Fruit fly (Drosophila melanogaster) whole organism, embryonic: ENCODE results near the gene CG42727.

Experiments
- Aef1 ChIP-seq: fragments of 200-800 bp; sonication (Bioruptor generic); IDR thresholded peaks from 3 replicates; pipeline ENCODE4 v1.3.6; 2022; ENCODE audit warnings: missing biosample characterization, missing genetic modification characterization
- B-H1 ChIP-seq: fragments of 200-800 bp; sonication (Bioruptor generic); IDR thresholded peaks from 3 replicates; pipeline ENCODE4 v1.3.6; 2022; ENCODE audit warnings: missing biosample characterization, missing genetic modification characterization
- Bdp1 ChIP-seq: fragments of 200-800 bp; sonication (Bioruptor generic); optimal IDR thresholded peaks from 3 replicates; lab custom pipeline; 2016; ENCODE audit warnings: missing biosample characterization, missing genetic modification characterization
- CG10274 ChIP-seq: fragments of 200-800 bp; sonication (Bioruptor generic); optimal IDR thresholded peaks from 3 replicates; lab custom pipeline; 2017; ENCODE audit warnings: missing biosample characterization, mild to moderate bottlenecking, missing genetic modification characterization
- CG10321 ChIP-seq: fragments of 200-800 bp; sonication (Bioruptor generic); IDR thresholded peaks from 2 replicates; pipeline ENCODE4 v1.3.6; 2022; ENCODE audit warnings: missing biosample characterization, missing genetic modification characterization
- CG10462 ChIP-seq: fragments of 200-800 bp; sonication (Bioruptor generic); optimal IDR thresholded peaks from 2 replicates; lab custom pipeline; 2016; ENCODE audit warnings: missing biosample characterization, missing genetic modification characterization
- CG11085 ChIP-seq: fragments of 200-800 bp; sonication (Bioruptor generic); IDR thresholded peaks from 2 replicates; pipeline ENCODE4 v1.3.6; 2022; ENCODE audit warnings: missing biosample characterization, missing genetic modification characterization
- CG11560 ChIP-seq: fragments of 200-800 bp; sonication (Bioruptor generic); IDR thresholded peaks from 3 replicates; pipeline ENCODE4 v1.3.6; 2022; ENCODE audit warnings: missing biosample characterization, missing genetic modification characterization
- CG12299 ChIP-seq: fragments of 200-800 bp; sonication (Bioruptor generic); optimal IDR thresholded peaks from 2 replicates; lab custom pipeline; 2018; ENCODE audit warnings: missing biosample characterization, mild to moderate bottlenecking, missing genetic modification characterization
- CG13296 ChIP-seq: fragments of 200-800 bp; sonication (Bioruptor generic); optimal IDR thresholded peaks from 3 replicates; lab custom pipeline; 2018; ENCODE audit warnings: missing biosample characterization, mild to moderate bottlenecking, missing genetic modification characterization
- CG14441 ChIP-seq: fragments of 200-800 bp; sonication (Bioruptor generic); IDR thresholded peaks from 2 replicates; pipeline ENCODE4 v1.3.6; 2022; ENCODE audit warnings: missing biosample characterization, missing genetic modification characterization
- CG16815 ChIP-seq: fragments of 200-800 bp; sonication (Bioruptor generic); optimal IDR thresholded peaks from 3 replicates; lab custom pipeline; 2017; ENCODE audit warnings: missing biosample characterization, mild to moderate bottlenecking, missing genetic modification characterization
- CG18262 ChIP-seq: fragments of 200-800 bp; optimal IDR thresholded peaks from 3 replicates; lab custom pipeline; 2019; ENCODE audit warnings: missing biosample characterization, mild to moderate bottlenecking, missing genetic modification characterization, moderate library complexity
- CG2120 ChIP-seq: fragments of 200-800 bp; sonication (Bioruptor generic); optimal IDR thresholded peaks from 3 replicates; lab custom pipeline; 2016; ENCODE audit warnings: missing biosample characterization, missing genetic modification characterization
- CG2202 ChIP-seq: fragments of 200-800 bp; sonication (Bioruptor generic); optimal IDR thresholded peaks from 2 replicates; lab custom pipeline; 2018; ENCODE audit warnings: missing biosample characterization, mild to moderate bottlenecking, missing genetic modification characterization
- CG30020 ChIP-seq: fragments of 200-800 bp; optimal IDR thresholded peaks from 2 replicates; lab custom pipeline; 2019; ENCODE audit warnings: missing biosample characterization, mild to moderate bottlenecking, missing genetic modification characterization, moderate library complexity
- CG30431 ChIP-seq: fragments of 200-800 bp; sonication (Bioruptor generic); optimal IDR thresholded peaks from 2 replicates; lab custom pipeline; 2017; ENCODE audit warnings: missing biosample characterization, missing genetic modification characterization
- CG31224 ChIP-seq: fragments of 200-800 bp; sonication (Bioruptor generic); IDR thresholded peaks from 2 replicates; pipeline ENCODE4 v1.3.6; 2022; ENCODE audit warnings: missing biosample characterization, missing genetic modification characterization
- CG33557 ChIP-seq: fragments of 200-800 bp; sonication (Bioruptor generic); optimal IDR thresholded peaks from 2 replicates; lab custom pipeline; 2019; ENCODE audit warnings: missing biosample characterization, mild to moderate bottlenecking, missing genetic modification characterization, moderate library complexity
- CG6175 ChIP-seq: fragments of 200-800 bp; sonication (Bioruptor generic); IDR thresholded peaks from 3 replicates; pipeline ENCODE4 v1.3.6; 2022; ENCODE audit warnings: missing biosample characterization, missing genetic modification characterization
- CG6254 ChIP-seq: fragments of 200-800 bp; sonication (Bioruptor generic); optimal IDR thresholded peaks from 3 replicates; lab custom pipeline; 2017; ENCODE audit warnings: mild to moderate bottlenecking, missing biosample characterization, missing genetic modification reagents, missing genetic modification characterization
- CG6683 ChIP-seq: fragments of 200-800 bp; sonication (Bioruptor generic); optimal IDR thresholded peaks from 2 replicates; lab custom pipeline; 2017; ENCODE audit warnings: missing biosample characterization, mild to moderate bottlenecking, missing genetic modification characterization, missing genetic modification reagents
- CG7786 ChIP-seq: fragments of 200-800 bp; sonication (Bioruptor generic); optimal IDR thresholded peaks from 2 replicates; lab custom pipeline; 2016; ENCODE audit warnings: missing biosample characterization, missing genetic modification characterization
- CG9609 ChIP-seq: fragments of 200-800 bp; sonication (Bioruptor generic); optimal IDR thresholded peaks from 3 replicates; lab custom pipeline; 2016; ENCODE audit warnings: missing biosample characterization, missing genetic modification characterization
- Camta ChIP-seq: fragments of 200-800 bp; sonication (Bioruptor generic); optimal IDR thresholded peaks from 2 replicates; lab custom pipeline; 2016; ENCODE audit warnings: missing biosample characterization, missing genetic modification characterization
- CrebB ChIP-seq: fragments of 200-800 bp; sonication (Bioruptor generic); optimal IDR thresholded peaks from 3 replicates; lab custom pipeline; 2018; ENCODE audit warnings: missing biosample characterization, mild to moderate bottlenecking, missing genetic modification characterization
- Doc2 ChIP-seq: fragments of 200-800 bp; sonication (Bioruptor generic); IDR thresholded peaks from 2 replicates; pipeline ENCODE4 v1.3.6; 2022; ENCODE audit warnings: missing biosample characterization, missing genetic modification characterization
- Ets65A ChIP-seq: fragments of 200-800 bp; sonication (Bioruptor generic); peaks from one replicate; lab custom pipeline; 2016; ENCODE audit warnings: missing biosample characterization, missing genetic modification characterization
- HLH4C ChIP-seq: fragments of 200-800 bp; sonication (Bioruptor generic); IDR thresholded peaks from 3 replicates; pipeline ENCODE4 v1.3.6; 2022; ENCODE audit warnings: missing biosample characterization, missing genetic modification characterization; ENCODE audit not compliant: partially characterized antibody
- Meics ChIP-seq: fragments of 200-800 bp; sonication (Bioruptor generic); optimal IDR thresholded peaks from 2 replicates; lab custom pipeline; 2017; ENCODE audit warnings: missing biosample characterization, mild to moderate bottlenecking, missing genetic modification characterization
- Mrtf ChIP-seq: fragments of 200-800 bp; sonication (Bioruptor generic); IDR thresholded peaks from 3 replicates; pipeline ENCODE4 v1.3.6; 2022; ENCODE audit warnings: missing biosample characterization, missing genetic modification characterization
- Tbp ChIP-seq: fragments of >200 bp; optimal IDR thresholded peaks from 2 replicates; lab custom pipeline; 2018; ENCODE audit warnings: missing biosample characterization, missing genetic modification characterization
- btn ChIP-seq: fragments of 200-800 bp; sonication (Bioruptor generic); optimal IDR thresholded peaks from 2 replicates; lab custom pipeline; 2016; ENCODE audit warnings: missing biosample characterization, missing genetic modification characterization
- cas ChIP-seq: fragments of 200-800 bp; sonication (Bioruptor generic); IDR thresholded peaks from 2 replicates; pipeline ENCODE4 v1.3.6; 2022; ENCODE audit warnings: missing biosample characterization, missing genetic modification characterization
- caup ChIP-seq: fragments of 200-800 bp; sonication (Bioruptor generic); optimal IDR thresholded peaks from 3 replicates; lab custom pipeline; 2017; ENCODE audit warnings: missing biosample characterization, mild to moderate bottlenecking, missing genetic modification characterization, moderate library complexity; ENCODE audit not compliant: severe bottlenecking
- da ChIP-seq: fragments of 200-800 bp; sonication (Bioruptor generic); optimal IDR thresholded peaks from 2 replicates; lab custom pipeline; 2016; ENCODE audit warnings: missing biosample characterization, missing genetic modification characterization
- fu2 ChIP-seq: fragments of 200-800 bp; sonication (Bioruptor generic); optimal IDR thresholded peaks from 2 replicates; lab custom pipeline; 2016; ENCODE audit warnings: missing biosample characterization, missing genetic modification characterization
- gce ChIP-seq: fragments of 200-800 bp; sonication (Bioruptor generic); IDR thresholded peaks from 3 replicates; pipeline ENCODE4 v1.3.6; 2022; ENCODE audit warnings: missing biosample characterization, missing genetic modification characterization
- jumu ChIP-seq: fragments of 200-800 bp; sonication (Bioruptor generic); optimal IDR thresholded peaks from 3 replicates; lab custom pipeline; 2016; ENCODE audit warnings: missing biosample characterization, missing genetic modification characterization
- ken ChIP-seq: fragments of 200-800 bp; sonication (Bioruptor generic); IDR thresholded peaks from 3 replicates; pipeline ENCODE4 v1.3.6; 2022; ENCODE audit warnings: missing biosample characterization, missing genetic modification characterization
- lbe ChIP-seq: fragments of 200-800 bp; sonication (Bioruptor generic); optimal IDR thresholded peaks from 2 replicates; lab custom pipeline; 2016; ENCODE audit warnings: missing biosample characterization, mild to moderate bottlenecking, missing genetic modification characterization
- lola ChIP-seq, 3 experiments: fragments of >200 bp in 2 of 3; fragments of 200-800 bp in 1 of 3; sonication (Bioruptor generic) in 1 of 3; optimal IDR thresholded peaks; 2 replicates each; lab custom pipeline; 2017 to 2019; ENCODE audit warnings: missing biosample characterization in 3 of 3, missing genetic modification characterization in 3 of 3, mild to moderate bottlenecking in 1 of 3, moderate library complexity in 1 of 3
- oc ChIP-seq: fragments of 200-800 bp; sonication (Bioruptor generic); optimal IDR thresholded peaks from 2 replicates; lab custom pipeline; 2018; ENCODE audit warnings: missing biosample characterization, mild to moderate bottlenecking, missing genetic modification characterization, moderate library complexity
- pfk ChIP-seq: fragments of 200-800 bp; sonication (Bioruptor generic); optimal IDR thresholded peaks from 2 replicates; lab custom pipeline; 2018; ENCODE audit warnings: missing biosample characterization, mild to moderate bottlenecking, missing genetic modification characterization, moderate library complexity
- pzg ChIP-seq: fragments of 200-800 bp; sonication (Bioruptor generic); optimal IDR thresholded peaks from 3 replicates; lab custom pipeline; 2018; ENCODE audit warnings: missing biosample characterization, mild to moderate bottlenecking, missing genetic modification characterization, moderate library complexity
- ranshi ChIP-seq: fragments of 200-800 bp; sonication (Bioruptor generic); IDR thresholded peaks from 2 replicates; pipeline ENCODE4 v1.3.6; 2022; ENCODE audit warnings: missing biosample characterization, missing genetic modification characterization
- repo ChIP-seq: fragments of 200-800 bp; sonication (Bioruptor generic); optimal IDR thresholded peaks from 2 replicates; lab custom pipeline; 2016; ENCODE audit warnings: missing biosample characterization, missing genetic modification characterization
- scrt ChIP-seq: fragments of 200-800 bp; sonication (Bioruptor generic); optimal IDR thresholded peaks from 2 replicates; lab custom pipeline; 2018; ENCODE audit warnings: missing biosample characterization, mild to moderate bottlenecking, missing genetic modification characterization, moderate library complexity
- sima ChIP-seq: fragments of 200-800 bp; sonication (Bioruptor generic); optimal IDR thresholded peaks from 2 replicates; lab custom pipeline; 2016; ENCODE audit warnings: missing biosample characterization, missing genetic modification characterization
- tin ChIP-seq: fragments of 200-800 bp; sonication (Bioruptor generic); optimal IDR thresholded peaks from 3 replicates; lab custom pipeline; 2016; ENCODE audit warnings: missing biosample characterization, missing genetic modification characterization
- trem ChIP-seq: fragments of 200-800 bp; optimal IDR thresholded peaks from 3 replicates; lab custom pipeline; 2019; ENCODE audit warnings: missing biosample characterization, mild to moderate bottlenecking, missing genetic modification characterization, moderate library complexity
- tup ChIP-seq: fragments of 200-800 bp; sonication (Bioruptor generic); optimal IDR thresholded peaks from 2 replicates; lab custom pipeline; 2016; ENCODE audit warnings: missing biosample characterization, mild to moderate bottlenecking, missing genetic modification characterization, moderate library complexity

Gene CG42727

dm6 chr3R:15332994-15333393, 14.9 kb upstream of the CG42727 start, which contains the start of the genes Fkbp39 and Cyfip (continued):
- TF ChIP-seq Meics (GFP tag; lab: Kevin White, UChicago) (peak; percentile 36), Ets65A (GFP tag; lab: Kevin White, UChicago) (peak; percentile 85), CG2120 (peak; percentile 71), CG6254 (no peak), CG31224 (no peak), Bdp1 (GFP tag; lab: Kevin White, UChicago) (peak; percentile 19), tup (no peak), CG6683 (GFP tag; lab: Kevin White, UChicago) (no peak), gce (no peak), ken (GFP tag; lab: Robert Waterston, UW) (peak; percentile 66; the same call in 2 of the 3 replicates), CG12299 (tag; lab: Kevin White, UChicago) (no peak), CG9609 (GFP tag; lab: Kevin White, UChicago) (peak; percentile 44), repo (GFP tag; lab: Kevin White, UChicago) (peak; percentile 32), jumu (GFP tag; lab: Kevin White, UChicago) (peak; percentile 87), CG6175 (GFP tag; lab: Robert Waterston, UW) (no peak), CrebB (tag; lab: Kevin White, UChicago) (peak; percentile 43), CG10462 (GFP tag; lab: Kevin White, UChicago) (no peak), Camta (no peak), tin (GFP tag; lab: Kevin White, UChicago) (peak; percentile 40), CG10321 (GFP tag; lab: Robert Waterston, UW) (no peak), CG30020 (tag; lab: Kevin White, UChicago) (peak; percentile 40), pzg (peak; percentile 100), btn (no peak), CG18262 (tag; lab: Kevin White, UChicago) (no peak), trem (tag; lab: Kevin White, UChicago) (peak; percentile 80), CG10274 (GFP tag; lab: Kevin White, UChicago) (no peak), Doc2 (GFP tag; lab: Robert Waterston, UW) (no peak), Aef1 (peak; percentile 83), lola (GFP tag; optimal IDR thresholded peaks at IDR 0.05; lab: Kevin White, UChicago) (no peak), fu2 (GFP tag; lab: Kevin White, UChicago) (peak; percentile 47), CG2202 (tag; lab: Kevin White, UChicago) (peak; percentile 18), pfk (GFP tag; lab: Kevin White, UChicago) (peak; percentile 15), CG11560 (tag; lab: Robert Waterston, UW) (peak; percentile 74; the same call in 2 of the 3 replicates), da (GFP tag; lab: Kevin White, UChicago) (peak; percentile 51), cas (GFP tag; lab: Robert Waterston, UW) (no peak; the same call in 1 of the 2 replicates), lbe (no peak), Mrtf (no peak), Tbp (GFP tag; lab: Kevin White, UChicago) (no peak), sima (no peak), scrt (GFP tag; lab: Kevin White, UChicago) (no peak), CG11085 (GFP tag; lab: Robert Waterston, UW) (no peak), oc (tag; lab: Kevin White, UChicago) (no peak), CG16815 (GFP tag; lab: Kevin White, UChicago) (no peak), B-H1 (GFP tag; lab: Robert Waterston, UW) (no peak), ranshi (GFP tag; lab: Robert Waterston, UW) (no peak; the same call in 1 of the 2 replicates), CG14441 (GFP tag; lab: Robert Waterston, UW) (no peak), CG30431 (no peak), caup (GFP tag; lab: Kevin White, UChicago) (peak; percentile 64), CG13296 (peak; percentile 2), CG33557 (GFP tag; lab: Kevin White, UChicago) (no peak), HLH4C (GFP tag; lab: Robert Waterston, UW) (peak; percentile 80), CG7786 (GFP tag; lab: Kevin White, UChicago) (peak; percentile 34)
